Fruit fly (Drosophila melanogaster): ENCODE measurements around the gene CG3009.
A peak's percentile ranks its signal among the peaks of the same experiment; 100 is the strongest.

CG3009 gene

DNA sequence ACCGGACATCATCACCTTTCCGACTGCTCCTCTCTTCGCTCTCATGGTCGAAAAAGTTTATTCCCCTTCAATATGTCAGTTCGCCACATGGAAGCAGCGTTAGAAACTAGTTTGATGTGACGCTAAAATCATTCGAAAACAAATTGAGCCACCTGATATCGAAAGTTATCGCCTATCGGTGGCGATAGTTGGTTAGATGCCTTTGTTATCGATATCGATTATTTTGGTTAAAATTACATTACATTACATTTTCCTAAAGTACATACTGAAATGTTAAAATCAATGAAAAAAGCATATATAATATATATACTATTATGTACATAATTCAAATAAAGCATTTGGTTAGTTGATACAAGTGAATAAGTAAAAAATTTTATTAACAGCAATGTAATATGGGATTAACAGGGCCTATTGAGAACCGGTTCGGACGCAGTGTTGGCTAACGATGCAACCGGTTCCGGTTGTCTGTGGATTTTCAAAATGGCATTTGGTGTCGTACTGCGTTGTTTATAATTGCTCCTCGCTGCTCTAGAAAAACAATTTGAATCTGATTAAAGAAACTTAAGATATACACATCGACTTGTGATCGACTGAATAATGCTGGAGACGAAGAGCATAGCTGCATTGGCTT is 30.5 kb downstream of the CG3009 start, which contains the start of the genes Alms1a and pon:
Gene Alms1a, minus strand, starts transcription at position 149 of the 631 bp plus-strand sequence.
Gene pon, plus strand, starts transcription at position 463 of the 631 bp plus-strand sequence.
- TF ChIP-seq gl (tag; optimal IDR thresholded peaks at IDR 0.05) (no peak), CG32121 (GFP tag; IDR thresholded peaks at IDR 0.05) (no peak), CG13204 (GFP tag; optimal IDR thresholded peaks at IDR 0.05) (no peak), Snoo (tag; optimal IDR thresholded peaks at IDR 0.05) (no peak), Ets98B (GFP tag; IDR thresholded peaks at IDR 0.05) (no peak), CG15710 (tag; optimal IDR thresholded peaks at IDR 0.05) (no peak)

DNA sequence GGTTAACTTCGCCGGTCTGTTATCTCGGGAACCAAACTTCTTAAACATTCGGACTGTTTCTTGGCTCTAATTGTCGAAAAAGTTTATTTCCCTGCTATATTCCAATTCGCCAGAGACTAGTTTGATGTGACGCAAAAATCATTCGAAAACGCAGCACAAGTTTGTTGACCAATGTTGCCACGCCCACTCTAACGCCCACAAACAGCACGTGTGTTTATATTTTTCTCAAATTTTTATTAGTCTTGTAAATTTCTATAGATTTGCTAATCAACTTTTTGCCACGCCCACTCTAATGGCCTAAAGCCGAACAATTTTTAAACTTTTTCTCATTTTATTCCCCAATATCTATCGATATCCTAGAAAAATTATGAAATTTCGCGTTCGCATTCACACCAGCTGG is 35.7 kb downstream of the CG3009 start, which contains the start of gene Alms1b:
Gene Alms1b, minus strand, starts transcription at position 101 of the 400 bp plus-strand sequence.
- TF ChIP-seq CG8159 (tag; optimal IDR thresholded peaks at IDR 0.05) (no peak), CG17806 (tag; optimal IDR thresholded peaks at IDR 0.05) (no peak), Pif1A (GFP tag; optimal IDR thresholded peaks at IDR 0.05) (no peak), Ets98B (GFP tag; IDR thresholded peaks at IDR 0.05) (no peak), Snoo (tag; optimal IDR thresholded peaks at IDR 0.05) (no peak), CG15710 (tag; optimal IDR thresholded peaks at IDR 0.05) (no peak), EcR (GFP tag; optimal IDR thresholded peaks at IDR 0.05) (no peak), CG9948 (tag; optimal IDR thresholded peaks at IDR 0.05) (no peak), D1 (tag; optimal IDR thresholded peaks at IDR 0.05) (no peak), CG8301 (tag; optimal IDR thresholded peaks at IDR 0.05) (no peak), CG34367 (tag; optimal IDR thresholded peaks at IDR 0.05) (no peak), rn (GFP tag; IDR thresholded peaks at IDR 0.05) (no peak), gl (tag; optimal IDR thresholded peaks at IDR 0.05) (no peak)

DNA sequence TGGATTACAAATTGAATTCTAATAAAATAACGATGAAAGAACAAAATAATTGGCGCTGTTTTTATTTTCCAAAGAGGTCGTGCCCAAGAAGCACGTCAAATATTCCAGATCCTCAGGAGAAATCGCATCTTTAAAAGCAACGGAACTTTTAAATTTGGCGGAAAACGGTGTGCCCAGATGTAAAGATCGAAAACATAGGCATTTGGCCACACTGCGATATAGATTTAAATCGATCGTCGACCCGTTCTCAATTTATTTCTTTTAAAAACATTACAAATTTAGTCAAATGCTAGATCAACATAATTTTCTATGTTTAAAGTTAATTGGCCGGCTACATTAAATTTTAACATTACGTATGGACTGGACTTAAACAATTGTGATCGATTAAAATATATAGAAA is 39.3 kb downstream of the CG3009 start:
- TF ChIP-seq EcR (GFP tag; optimal IDR thresholded peaks at IDR 0.05): no peak
- no peak for TF ChIP-seq gl (tag; optimal IDR thresholded peaks at IDR 0.05)
- TF ChIP-seq rn (GFP tag; IDR thresholded peaks at IDR 0.05): no peak
- TF ChIP-seq CG34367 (tag; optimal IDR thresholded peaks at IDR 0.05): no peak
- no peak for TF ChIP-seq CG32121 (GFP tag; IDR thresholded peaks at IDR 0.05)
- no peak for TF ChIP-seq fd96Ca (GFP tag; IDR thresholded peaks at IDR 0.05)
- TF ChIP-seq CG12605 (GFP tag; IDR thresholded peaks at IDR 0.05): no peak

DNA sequence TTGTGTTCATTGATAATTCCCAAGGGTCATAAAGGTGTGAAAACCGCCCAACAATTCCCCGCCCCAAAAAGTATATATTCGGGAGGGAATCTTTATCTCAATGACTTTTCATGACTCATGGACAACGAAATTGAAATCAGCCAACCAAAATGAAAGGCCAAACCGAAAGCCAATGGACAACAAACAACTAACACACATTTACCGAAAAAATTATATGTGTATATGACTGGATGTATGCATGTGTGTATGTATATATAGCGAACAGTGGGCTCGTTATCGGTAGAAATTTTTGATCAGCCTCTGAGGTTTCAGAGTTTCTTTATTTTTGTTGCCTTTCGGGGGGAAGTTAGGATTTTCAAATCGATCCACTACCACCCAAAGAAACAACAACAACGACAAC is 47.6 kb downstream of the CG3009 start:
- TF ChIP-seq rn (GFP tag; IDR thresholded peaks at IDR 0.05): no peak
- TF ChIP-seq CG15710 (tag; optimal IDR thresholded peaks at IDR 0.05): no peak
- no peak for TF ChIP-seq fd96Ca (GFP tag; IDR thresholded peaks at IDR 0.05)
- no peak for TF ChIP-seq CG13204 (GFP tag; optimal IDR thresholded peaks at IDR 0.05)
- no peak for TF ChIP-seq CG12605 (GFP tag; IDR thresholded peaks at IDR 0.05)
- no peak for TF ChIP-seq CG34367 (tag; optimal IDR thresholded peaks at IDR 0.05)
- TF ChIP-seq Pif1B (GFP tag; optimal IDR thresholded peaks at IDR 0.05): no peak
- TF ChIP-seq CG8301 (tag; optimal IDR thresholded peaks at IDR 0.05): no peak
- TF ChIP-seq EcR (GFP tag; optimal IDR thresholded peaks at IDR 0.05): no peak
- TF ChIP-seq CG32121 (GFP tag; IDR thresholded peaks at IDR 0.05): no peak
- TF ChIP-seq CG8159 (tag; optimal IDR thresholded peaks at IDR 0.05): no peak
- no peak for TF ChIP-seq CG10348 (GFP tag; IDR thresholded peaks at IDR 0.05)
- TF ChIP-seq CG9948 (tag; optimal IDR thresholded peaks at IDR 0.05): no peak
- no peak for TF ChIP-seq Snoo (tag; optimal IDR thresholded peaks at IDR 0.05)
- no peak for TF ChIP-seq Ets98B (GFP tag; IDR thresholded peaks at IDR 0.05)
- TF ChIP-seq gl (tag; optimal IDR thresholded peaks at IDR 0.05): no peak
- no peak for TF ChIP-seq Pif1A (GFP tag; optimal IDR thresholded peaks at IDR 0.05)

DNA sequence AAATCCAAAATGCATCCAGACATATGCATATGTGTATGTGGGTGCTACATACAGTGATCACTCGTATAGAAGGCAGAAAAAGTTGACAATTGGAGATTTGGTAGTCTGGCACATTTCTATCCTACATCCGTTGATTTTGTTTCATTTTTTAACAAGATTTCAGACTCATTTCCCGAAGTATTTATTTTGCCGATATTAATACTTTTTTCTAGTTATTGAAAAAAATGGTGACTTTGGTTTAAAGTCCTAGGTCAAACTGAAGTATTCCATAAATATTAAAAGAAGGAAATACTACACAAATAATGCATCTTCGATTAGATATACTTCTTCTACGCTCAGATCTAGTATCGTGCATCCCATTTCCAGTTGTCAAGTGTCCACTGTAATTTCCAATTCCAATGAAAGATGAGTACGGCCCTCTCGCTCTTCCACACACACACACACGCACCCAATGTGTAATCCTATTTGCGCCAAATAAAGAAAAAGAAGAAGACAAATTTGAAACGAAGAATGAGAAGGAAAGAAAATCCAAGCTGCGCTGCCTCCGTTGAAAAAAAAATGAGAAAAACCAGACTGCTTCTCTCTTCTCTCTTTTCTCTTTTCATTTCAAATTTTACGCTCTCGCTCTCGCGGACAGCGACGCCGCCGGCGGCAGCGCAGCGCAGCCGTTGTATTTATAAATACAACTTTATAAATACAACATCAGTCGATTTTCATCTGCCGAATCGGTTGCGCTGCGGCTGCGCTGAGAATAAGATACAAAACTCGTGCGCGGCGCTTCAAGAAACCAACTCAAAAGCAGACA is 49.4 kb downstream of the CG3009 start, which contains the start of gene peb:
Gene peb, plus strand, starts transcription at position 700 of the 805 bp plus-strand sequence.
- TF ChIP-seq fd96Ca (GFP tag; IDR thresholded peaks at IDR 0.05) (peak; percentile 34; the same call in 2 of the 3 replicates), EcR (GFP tag; optimal IDR thresholded peaks at IDR 0.05) (peak; percentile 27), Pif1B (GFP tag; optimal IDR thresholded peaks at IDR 0.05) (peak; percentile 12), CG8301 (tag; optimal IDR thresholded peaks at IDR 0.05) (no peak), CG13204 (GFP tag; optimal IDR thresholded peaks at IDR 0.05) (peak; percentile 32), CG14655 (GFP tag; optimal IDR thresholded peaks at IDR 0.05) (peak; percentile 33), CG15710 (tag; optimal IDR thresholded peaks at IDR 0.05) (no peak), Pif1A (GFP tag; optimal IDR thresholded peaks at IDR 0.05) (peak; percentile 7), Ets98B (GFP tag; IDR thresholded peaks at IDR 0.05) (peak; percentile 60), CG4496 (GFP tag; IDR thresholded peaks at IDR 0.05) (peak; percentile 63; the same call in 2 of the 3 replicates), CG9948 (tag; optimal IDR thresholded peaks at IDR 0.05) (no peak), CG34367 (tag; optimal IDR thresholded peaks at IDR 0.05) (peak; percentile 4), CG32121 (GFP tag; IDR thresholded peaks at IDR 0.05) (no peak), rn (GFP tag; IDR thresholded peaks at IDR 0.05) (no peak), Snoo (tag; optimal IDR thresholded peaks at IDR 0.05) (peak; percentile 54), gl (tag; optimal IDR thresholded peaks at IDR 0.05) (peak; percentile 47), CG17806 (tag; optimal IDR thresholded peaks at IDR 0.05) (no peak), D1 (tag; optimal IDR thresholded peaks at IDR 0.05) (no peak), CG12605 (GFP tag; IDR thresholded peaks at IDR 0.05) (peak; percentile 71), CG10348 (GFP tag; IDR thresholded peaks at IDR 0.05) (no peak), CG8159 (tag; optimal IDR thresholded peaks at IDR 0.05) (peak; percentile 12)

Measured in whole organism, pupa.